Worm (Caenorhabditis elegans): ENCODE results near the gene hut-1.

Gene hut-1

DNA sequence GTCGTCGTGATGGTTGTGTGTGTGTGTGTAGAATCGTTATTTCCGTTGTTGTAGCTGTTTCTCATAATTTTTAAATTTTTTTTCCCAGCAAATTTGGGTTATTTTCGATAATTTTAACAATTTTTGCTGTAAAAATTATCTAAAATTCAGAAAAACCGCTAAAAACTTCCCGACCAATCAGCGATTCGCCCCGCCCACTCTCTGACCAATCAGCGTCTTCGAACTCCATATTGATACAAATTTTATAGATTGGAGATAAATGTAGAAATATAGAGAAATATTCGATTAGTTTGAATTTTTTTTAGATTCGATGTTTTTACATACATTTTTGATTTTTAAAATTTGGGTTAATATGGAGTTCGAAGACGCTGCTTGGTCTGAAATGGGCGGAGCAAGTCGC lies 13.8 kb upstream of the hut-1 start:
- TF ChIP-seq mbf-1 (tag; optimal IDR thresholded peaks at IDR 0.05) (no peak), nhr-12 (tag; optimal IDR thresholded peaks at IDR 0.05) (no peak), unc-55 (GFP tag; optimal IDR thresholded peaks at IDR 0.05) (no peak), ZK546.5 (tag; optimal IDR thresholded peaks at IDR 0.05) (no peak)

DNA sequence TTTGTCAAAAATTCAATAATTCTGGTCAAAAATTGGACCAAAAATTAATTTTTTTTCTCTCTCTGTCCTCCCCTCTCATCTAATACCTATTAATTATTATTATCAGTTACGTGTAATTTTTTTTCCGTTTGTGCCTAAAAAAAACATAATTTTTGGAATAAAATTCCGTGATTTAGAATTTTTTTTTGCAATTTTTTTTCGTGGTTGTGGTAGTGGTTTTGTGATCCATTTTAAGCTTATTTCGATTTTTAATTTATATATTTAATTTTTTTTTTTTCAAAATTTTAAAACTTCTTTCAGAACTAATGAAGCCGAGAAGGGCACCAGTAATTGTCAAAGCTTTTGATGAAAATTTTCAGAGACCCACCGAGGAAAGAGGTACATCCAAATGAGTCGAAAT lies 12.2 kb upstream of the hut-1 start, which contains the start of gene sas-1:
TSS of gene sas-1 (plus strand) at position 301 of the 400 bp plus-strand sequence.
- no peak for TF ChIP-seq nhr-21 (tag; optimal IDR thresholded peaks at IDR 0.05)
- no peak for TF ChIP-seq peb-1 (tag; optimal IDR thresholded peaks at IDR 0.05)
- no peak for TF ChIP-seq lin-39 (tag; optimal IDR thresholded peaks at IDR 0.05)
- no peak for TF ChIP-seq nhr-10 (tag; optimal IDR thresholded peaks at IDR 0.05)

DNA sequence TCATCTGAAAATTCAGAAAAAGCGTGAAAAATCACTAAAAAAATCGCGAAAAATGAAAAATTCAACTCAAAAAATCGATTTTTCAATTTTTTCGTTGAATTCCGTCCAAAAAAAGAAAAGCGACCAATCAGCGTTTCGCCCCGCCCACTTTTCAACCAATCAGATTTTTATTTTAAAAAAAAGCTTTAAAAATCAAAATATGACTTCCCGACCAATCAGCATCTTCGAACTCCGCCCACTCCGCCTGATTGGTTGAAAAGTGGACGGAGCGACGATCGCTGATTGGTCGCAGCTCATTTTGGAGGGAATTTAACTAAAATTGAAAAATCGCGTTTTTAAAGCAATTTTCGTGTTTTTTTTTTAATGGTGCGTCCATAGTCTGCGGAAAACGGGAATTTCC lies 9.0 kb upstream of the hut-1 start:
- TF ChIP-seq dmd-4 (tag; optimal IDR thresholded peaks at IDR 0.05) (no peak), sma-9 (GFP tag; optimal IDR thresholded peaks at IDR 0.05) (no peak), sma-9 (tag; optimal IDR thresholded peaks at IDR 0.05) (no peak), lin-13 (GFP tag; optimal IDR thresholded peaks at IDR 0.05) (no peak), mbf-1 (tag; optimal IDR thresholded peaks at IDR 0.05) (no peak), elt-3 (tag; optimal IDR thresholded peaks at IDR 0.05) (no peak), ama-1 (optimal IDR thresholded peaks at IDR 0.05) (no peak), nhr-129 (tag; optimal IDR thresholded peaks at IDR 0.05) (no peak), zag-1 (tag; optimal IDR thresholded peaks at IDR 0.05) (no peak)

DNA sequence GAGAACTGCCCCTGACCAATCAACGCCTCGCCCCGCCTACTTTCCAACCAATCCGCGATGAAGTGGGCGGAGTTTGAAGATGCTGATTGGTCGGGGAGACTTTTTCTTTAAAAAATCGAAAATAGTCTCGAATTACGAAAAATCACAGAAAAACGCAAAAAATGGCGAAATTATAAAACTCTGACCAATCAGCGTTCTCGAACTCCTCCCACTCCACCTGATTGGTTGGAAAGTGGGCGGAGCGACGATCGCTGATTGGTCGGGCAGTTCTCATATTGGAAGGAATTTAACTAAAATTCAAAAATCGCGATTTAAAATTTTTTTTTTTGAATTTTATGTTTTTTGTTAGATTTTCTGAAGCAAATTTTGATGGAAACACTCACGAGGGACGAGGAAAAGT lies 8.1 kb upstream of the hut-1 start:
- TF ChIP-seq lsy-2 (tag; optimal IDR thresholded peaks at IDR 0.05) (no peak), nhr-77 (tag; optimal IDR thresholded peaks at IDR 0.05) (no peak), nhr-11 (tag; optimal IDR thresholded peaks at IDR 0.05) (no peak), C34F6.9 (tag; optimal IDR thresholded peaks at IDR 0.05) (no peak), blmp-1 (tag; optimal IDR thresholded peaks at IDR 0.05; ENCODE audit: insufficient read depth) (no peak), crh-2 (tag; optimal IDR thresholded peaks at IDR 0.05) (no peak), nhr-25 (tag; optimal IDR thresholded peaks at IDR 0.05) (no peak), nhr-237 (tag; optimal IDR thresholded peaks at IDR 0.05) (no peak), alr-1 (tag; optimal IDR thresholded peaks at IDR 0.05) (no peak), lin-13 (GFP tag; optimal IDR thresholded peaks at IDR 0.05) (no peak), nhr-23 (tag; optimal IDR thresholded peaks at IDR 0.05) (no peak), elt-3 (tag; optimal IDR thresholded peaks at IDR 0.05) (no peak), dmd-4 (tag; optimal IDR thresholded peaks at IDR 0.05) (no peak), nhr-21 (tag; optimal IDR thresholded peaks at IDR 0.05) (no peak), ztf-11 (tag; optimal IDR thresholded peaks at IDR 0.05) (no peak), F13H6.1 (tag; optimal IDR thresholded peaks at IDR 0.05) (no peak), ZK546.5 (tag; optimal IDR thresholded peaks at IDR 0.05) (no peak)

- TF ChIP-seq nhr-25 (tag; optimal IDR thresholded peaks at IDR 0.05) (no peak), skn-1 (tag; optimal IDR thresholded peaks at IDR 0.05) (no peak), peb-1 (tag; optimal IDR thresholded peaks at IDR 0.05) (no peak), nhr-12 (tag; optimal IDR thresholded peaks at IDR 0.05) (no peak), lin-11 (tag; optimal IDR thresholded peaks at IDR 0.05) (no peak), ZK546.5 (tag; optimal IDR thresholded peaks at IDR 0.05) (no peak), mbf-1 (tag; optimal IDR thresholded peaks at IDR 0.05) (no peak), fos-1 (tag; optimal IDR thresholded peaks at IDR 0.05) (no peak), lsy-2 (tag; optimal IDR thresholded peaks at IDR 0.05) (no peak), ceh-16 (tag; optimal IDR thresholded peaks at IDR 0.05) (no peak), mab-5 (tag; optimal IDR thresholded peaks at IDR 0.05) (no peak), nhr-21 (tag; optimal IDR thresholded peaks at IDR 0.05) (no peak), sma-3 (GFP tag; optimal IDR thresholded peaks at IDR 0.05) (no peak), aly-2 (tag; optimal IDR thresholded peaks at IDR 0.05) (no peak), elt-3 (tag; optimal IDR thresholded peaks at IDR 0.05) (no peak), nhr-77 (tag; optimal IDR thresholded peaks at IDR 0.05) (no peak), blmp-1 (tag; optimal IDR thresholded peaks at IDR 0.05; ENCODE audit: insufficient read depth) (no peak), Y55F3AM.14 (GFP tag; optimal IDR thresholded peaks at IDR 0.05) (no peak), C34F6.9 (tag; optimal IDR thresholded peaks at IDR 0.05) (no peak), snpc-4 (tag; optimal IDR thresholded peaks at IDR 0.05) (no peak)
Measured at ce11 chrIII:12711682-12712081, 322 bp downstream of the hut-1 start.

Data from whole organism, L2 larva.